Worm (Caenorhabditis elegans): ENCODE results near the gene lhfp-4.

lhfp-4 gene

DNA sequence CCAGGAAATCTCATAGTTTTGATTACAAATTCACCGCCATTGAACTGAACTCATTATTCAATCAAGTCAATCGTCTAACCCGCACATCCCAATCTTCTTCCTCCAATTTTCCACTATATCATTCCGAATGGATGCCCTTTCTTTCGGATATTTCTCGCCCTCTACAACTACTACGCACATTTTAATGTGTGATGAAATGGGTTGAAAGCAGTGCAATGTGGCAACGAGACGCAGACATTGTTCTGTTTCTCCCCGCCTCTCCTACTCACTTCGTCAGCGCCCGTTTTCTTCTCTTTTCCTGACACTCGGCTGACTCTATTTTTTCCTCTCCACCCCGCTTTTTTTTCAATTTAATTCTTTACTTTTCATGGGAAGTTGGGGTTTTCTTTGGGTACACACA, 6.8 kb upstream of the lhfp-4 start:
- no peak for TF ChIP-seq unc-39 (tag; optimal IDR thresholded peaks at IDR 0.05)
- no peak for TF ChIP-seq daf-19 (GFP tag; conservative IDR thresholded peaks at IDR 0.05)
- no peak for TF ChIP-seq ces-1 (GFP tag; optimal IDR thresholded peaks at IDR 0.05)
- TF ChIP-seq nhr-76 (tag; optimal IDR thresholded peaks at IDR 0.05): no peak
- no peak for TF ChIP-seq nhr-77 (tag; optimal IDR thresholded peaks at IDR 0.05)
- no peak for TF ChIP-seq T26A8.4 (GFP tag; IDR thresholded peaks at IDR 0.05)
- no peak for TF ChIP-seq ceh-32 (tag; optimal IDR thresholded peaks at IDR 0.05; ENCODE audit: poor library complexity)
- TF ChIP-seq ceh-82 (tag; optimal IDR thresholded peaks at IDR 0.05): no peak
- no peak for TF ChIP-seq nhr-102 (tag; optimal IDR thresholded peaks at IDR 0.05)
- TF ChIP-seq snpc-4 (tag; optimal IDR thresholded peaks at IDR 0.05): no peak
- TF ChIP-seq dpl-1 (GFP tag; optimal IDR thresholded peaks at IDR 0.05): peak; percentile 35
- TF ChIP-seq mdt-29 (GFP tag; IDR thresholded peaks at IDR 0.05): no peak
- TF ChIP-seq fkh-10 (GFP tag; optimal IDR thresholded peaks at IDR 0.05): no peak
- TF ChIP-seq attf-4 (tag; optimal IDR thresholded peaks at IDR 0.05): no peak
- TF ChIP-seq daf-8 (GFP tag; IDR thresholded peaks at IDR 0.05): no peak
- peak; percentile 72 for TF ChIP-seq hmg-1.1 (GFP tag; IDR thresholded peaks at IDR 0.05)
- peak; percentile 58 for TF ChIP-seq mes-2 (tag; optimal IDR thresholded peaks at IDR 0.05; ENCODE audit: poor library complexity, severe bottlenecking)
- peak in 1 of 2 experiments; percentile 38 for TF ChIP-seq hif-1 (tag; optimal IDR thresholded peaks at IDR 0.05)
- TF ChIP-seq mxl-3 (GFP tag; optimal IDR thresholded peaks at IDR 0.05): peak; percentile 35
- TF ChIP-seq hlh-11 (tag; optimal IDR thresholded peaks at IDR 0.05): peak; percentile 47
- no peak for TF ChIP-seq cey-2 (tag; optimal IDR thresholded peaks at IDR 0.05; ENCODE audit: borderline replicate concordance, insufficient read depth)
- TF ChIP-seq aly-2 (tag; optimal IDR thresholded peaks at IDR 0.05): no peak
- TF ChIP-seq nhr-111 (GFP tag; optimal IDR thresholded peaks at IDR 0.05): no peak
- TF ChIP-seq daf-16 (GFP tag; optimal IDR thresholded peaks at IDR 0.05): no peak
- TF ChIP-seq daf-16 (tag; optimal IDR thresholded peaks at IDR 0.05): peak; percentile 19
- TF ChIP-seq lsy-2 (tag; optimal IDR thresholded peaks at IDR 0.05): peak in 1 of 2 experiments; percentile 23
- peak; percentile 60 for TF ChIP-seq mep-1 (tag; optimal IDR thresholded peaks at IDR 0.05)
- peak; percentile 97 for TF ChIP-seq aha-1 (tag)
- peak in 1 of 2 experiments; percentile 97 for TF ChIP-seq unc-62 (GFP tag; optimal IDR thresholded peaks at IDR 0.05 in 1 of 2)
- no peak for TF ChIP-seq unc-62 (tag; optimal IDR thresholded peaks at IDR 0.05)
- no peak for TF ChIP-seq sdz-12 (GFP tag; optimal IDR thresholded peaks at IDR 0.05)
- TF ChIP-seq snpc-1.2 (GFP tag; IDR thresholded peaks at IDR 0.05): peak; percentile 51
- no peak for TF ChIP-seq ceh-62 (tag; optimal IDR thresholded peaks at IDR 0.05)
- TF ChIP-seq dmd-9 (GFP tag; IDR thresholded peaks at IDR 0.05): no peak
- no peak for TF ChIP-seq egl-43 (GFP tag; IDR thresholded peaks at IDR 0.05)
- TF ChIP-seq zfp-3 (GFP tag; conservative IDR thresholded peaks at IDR 0.05): no peak
- no peak for TF ChIP-seq D1046.2 (GFP tag; IDR thresholded peaks at IDR 0.05)
- no peak for TF ChIP-seq ZK337.2 (GFP tag; IDR thresholded peaks at IDR 0.05)
- TF ChIP-seq ceh-20 (GFP tag; IDR thresholded peaks at IDR 0.05): no peak
- no peak for TF ChIP-seq F10B5.3 (tag; optimal IDR thresholded peaks at IDR 0.05)
- TF ChIP-seq lin-13 (GFP tag; optimal IDR thresholded peaks at IDR 0.05): peak; percentile 13
- TF ChIP-seq hlh-30 (tag; optimal IDR thresholded peaks at IDR 0.05; ENCODE audit: insufficient read depth): peak; percentile 46
- TF ChIP-seq dve-1 (tag; optimal IDR thresholded peaks at IDR 0.05; ENCODE audit: insufficient read depth): peak; percentile 17
- TF ChIP-seq skn-1 (tag; optimal IDR thresholded peaks at IDR 0.05): no peak
- TF ChIP-seq F37D6.2 (tag; optimal IDR thresholded peaks at IDR 0.05): no peak
- TF ChIP-seq pqm-1 (tag; optimal IDR thresholded peaks at IDR 0.05): no peak
- no peak for TF ChIP-seq T20F7.1 (GFP tag; optimal IDR thresholded peaks at IDR 0.05)
- TF ChIP-seq dmd-8 (GFP tag; IDR thresholded peaks at IDR 0.05): no peak
- TF ChIP-seq ztf-11 (tag; optimal IDR thresholded peaks at IDR 0.05): no peak
- no peak for TF ChIP-seq zag-1 (tag; optimal IDR thresholded peaks at IDR 0.05)
- no peak for TF ChIP-seq duxl-1 (tag; optimal IDR thresholded peaks at IDR 0.05; ENCODE audit: poor library complexity)
- TF ChIP-seq ZK546.5 (tag; optimal IDR thresholded peaks at IDR 0.05): no peak
- TF ChIP-seq daf-12 (tag; optimal IDR thresholded peaks at IDR 0.05): no peak
